Worm (Caenorhabditis elegans) whole organism, L3 larva: ENCODE results near the gene T10C6.16.

Experiments used
- R02D3.7 ChIP-seq: fragments of 150-350 bp; optimal IDR thresholded peaks from 2 replicates; lab custom pipeline; 2014; ENCODE audit warnings: missing biosample characterization, missing genetic modification characterization
- ZK546.5 ChIP-seq: sonication (generic microtip); optimal IDR thresholded peaks from 2 replicates; lab custom pipeline; 2017; ENCODE audit warnings: missing biosample characterization, missing genetic modification characterization
- ama-1 ChIP-seq: fragments of 150-350 bp; optimal IDR thresholded peaks from 2 replicates; lab custom pipeline; 2018
- ceh-16 ChIP-seq: sonication (generic microtip); optimal IDR thresholded peaks from 2 replicates; lab custom pipeline; 2017; ENCODE audit warnings: missing biosample characterization, missing genetic modification characterization
- ceh-28 ChIP-seq: fragments of 150-350 bp; optimal IDR thresholded peaks from 2 replicates; lab custom pipeline; 2014; ENCODE audit warnings: missing biosample characterization, missing genetic modification reagents, missing genetic modification characterization
- ceh-9 ChIP-seq: sonication (generic microtip); optimal IDR thresholded peaks from 2 replicates; lab custom pipeline; 2018; ENCODE audit warnings: missing biosample characterization, missing genetic modification characterization
- daf-12 ChIP-seq: fragments of 150-350 bp; optimal IDR thresholded peaks from 2 replicates; lab custom pipeline; 2014; ENCODE audit warnings: missing biosample characterization, missing genetic modification reagents, missing genetic modification characterization
- egl-27 ChIP-seq: sonication (generic microtip); optimal IDR thresholded peaks from 4 replicates; lab custom pipeline; 2017; ENCODE audit warnings: missing biosample characterization, missing genetic modification reagents, missing genetic modification characterization
- elt-1 ChIP-seq: fragments of 150-350 bp; optimal IDR thresholded peaks from 2 replicates; lab custom pipeline; 2014; ENCODE audit warnings: missing biosample characterization, missing genetic modification characterization
- elt-2 ChIP-seq: sonication (generic microtip); optimal IDR thresholded peaks from 2 replicates; lab custom pipeline; 2016; ENCODE audit warnings: missing genetic modification reagents, mild to moderate bottlenecking, missing genetic modification characterization, missing compliant biosample characterization
- fkh-2 ChIP-seq: fragments of 150-350 bp; optimal IDR thresholded peaks from 2 replicates; lab custom pipeline; 2014; ENCODE audit warnings: missing biosample characterization, missing genetic modification reagents, missing genetic modification characterization
- hmg-11 ChIP-seq: sonication (generic microtip); optimal IDR thresholded peaks from 2 replicates; lab custom pipeline; 2016; ENCODE audit warnings: missing genetic modification characterization, missing compliant biosample characterization
- jun-1 ChIP-seq: fragments of 150-350 bp; optimal IDR thresholded peaks from 2 replicates; lab custom pipeline; 2014; ENCODE audit warnings: missing biosample characterization, missing genetic modification reagents, missing genetic modification characterization
- mml-1 ChIP-seq: fragments of 150-350 bp; sonication (generic microtip); optimal IDR thresholded peaks from 3 replicates; lab custom pipeline; 2014; ENCODE audit warnings: missing biosample characterization, missing genetic modification characterization
- nfya-1 ChIP-seq: sonication (generic microtip); optimal IDR thresholded peaks from 2 replicates; lab custom pipeline; 2017; ENCODE audit warnings: missing genetic modification characterization, mild to moderate bottlenecking, missing compliant biosample characterization, antibody characterized with exemption, moderate library complexity; ENCODE audit not compliant: insufficient read depth
- nhr-12 ChIP-seq: fragments of 150-350 bp; optimal IDR thresholded peaks from 2 replicates; lab custom pipeline; 2014; ENCODE audit warnings: missing biosample characterization, missing genetic modification characterization
- nhr-237 ChIP-seq: fragments of 150-350 bp; optimal IDR thresholded peaks from 2 replicates; lab custom pipeline; 2014; ENCODE audit warnings: missing biosample characterization, missing genetic modification characterization
- nhr-43 ChIP-seq: sonication (generic microtip); optimal IDR thresholded peaks from 2 replicates; lab custom pipeline; 2016; ENCODE audit warnings: mild to moderate bottlenecking, missing genetic modification characterization, missing compliant biosample characterization; ENCODE audit not compliant: poor library complexity, severe bottlenecking
- nhr-67 ChIP-seq: fragments of 150-350 bp; optimal IDR thresholded peaks from 2 replicates; lab custom pipeline; 2014; ENCODE audit warnings: missing biosample characterization, missing genetic modification characterization
- nhr-76 ChIP-seq: fragments of 150-350 bp; sonication (generic microtip); optimal IDR thresholded peaks from 5 replicates; lab custom pipeline; 2014; ENCODE audit warnings: missing biosample characterization, missing genetic modification characterization
- pha-4 ChIP-seq: fragments of 150-350 bp; optimal IDR thresholded peaks from 2 replicates; lab custom pipeline; 2014; ENCODE audit warnings: missing biosample characterization, missing genetic modification reagents, missing genetic modification characterization
- pqm-1 ChIP-seq: fragments of 150-350 bp; optimal IDR thresholded peaks from 2 replicates; lab custom pipeline; 2017; ENCODE audit warnings: missing biosample characterization, missing genetic modification characterization, inconsistent platforms
- skn-1 ChIP-seq: fragments of 150-350 bp; optimal IDR thresholded peaks from 2 replicates; lab custom pipeline; 2014; ENCODE audit warnings: missing biosample characterization, missing genetic modification characterization
- snpc-4 ChIP-seq: fragments of 150-350 bp; optimal IDR thresholded peaks from 2 replicates; lab custom pipeline; 2014; ENCODE audit warnings: missing biosample characterization, missing genetic modification characterization
- tbx-2 ChIP-seq: sonication (generic microtip); optimal IDR thresholded peaks from 2 replicates; lab custom pipeline; 2016; ENCODE audit warnings: mild to moderate bottlenecking, missing genetic modification characterization, missing compliant biosample characterization
- unc-39 ChIP-seq: sonication (generic microtip); optimal IDR thresholded peaks from 4 replicates; lab custom pipeline; 2017; ENCODE audit warnings: missing biosample characterization, missing genetic modification characterization
- unc-62 ChIP-seq: fragments of 150-350 bp; sonication (generic microtip); optimal IDR thresholded peaks from 4 replicates; lab custom pipeline; 2014; ENCODE audit warnings: missing biosample characterization, missing genetic modification reagents, missing genetic modification characterization
- ztf-4 ChIP-seq: fragments of 150-350 bp; optimal IDR thresholded peaks from 2 replicates; lab custom pipeline; 2014; ENCODE audit warnings: missing biosample characterization, missing genetic modification characterization

The T10C6.16 gene

ce11 chrV:16032761-16033160, at the start of gene T10C6.16:
TSS of gene T10C6.16 (minus strand) at chrV:16033005.
- TF ChIP-seq ama-1 (lab: Kevin White, UChicago) = no peak

- peak; percentile 18 for TF ChIP-seq elt-2
- TF ChIP-seq fkh-2 (tag; lab: Kevin White, UChicago) = no peak
- TF ChIP-seq unc-62 = no peak
- no peak for TF ChIP-seq R02D3.7 (tag; lab: Kevin White, UChicago)
- peak; percentile 68 for TF ChIP-seq pqm-1 (tag; lab: Kevin White, UChicago)
- TF ChIP-seq pha-4 = peak; percentile 44
Measured at ce11 chrV:16080678-16081077, 47.9 kb upstream of the T10C6.16 start.

ce11 chrV:16080039-16080438, 47.2 kb upstream of the T10C6.16 start:
- TF ChIP-seq unc-39 (tag; lab: Kevin White, UChicago) (no peak), pqm-1 (tag; lab: Kevin White, UChicago) (peak; percentile 74), elt-2 (peak; percentile 84)

DNA sequence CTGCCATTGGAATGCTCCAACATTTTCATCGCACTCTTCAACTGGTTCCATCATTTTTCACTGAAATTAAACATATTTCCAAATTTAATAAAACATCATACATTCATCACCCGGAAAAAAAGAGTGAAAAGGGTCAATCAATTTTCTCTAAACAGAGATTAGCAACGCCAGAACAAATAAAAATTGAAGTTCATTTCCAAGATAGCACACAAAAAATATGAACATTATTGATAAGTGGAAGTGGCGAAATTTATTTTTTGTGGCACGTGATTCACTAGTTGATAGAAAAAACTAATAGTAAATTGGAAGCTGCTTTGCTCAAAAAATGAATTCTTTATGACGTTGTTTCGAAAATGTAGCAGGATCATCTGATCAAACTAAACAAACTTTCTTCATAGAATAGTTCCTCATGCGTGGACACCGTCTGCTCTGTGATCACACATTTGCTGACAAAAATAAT, 42.5 kb upstream of the T10C6.16 start, which contains the start of the genes F14H3.12 and srj-29:
TSS of gene F14H3.12 (minus strand) at position 74 of the 460 bp plus-strand sequence.
TSS of gene srj-29 (plus strand) at position 410 of the 460 bp plus-strand sequence.
- TF ChIP-seq elt-2 = peak; percentile 79
- no peak for TF ChIP-seq mml-1
- peak; percentile 47 for TF ChIP-seq pqm-1 (tag; lab: Kevin White, UChicago)

ce11 chrV:16073856-16074255, 41.1 kb upstream of the T10C6.16 start, which contains the start of gene srj-10:
TSS of gene srj-10 (minus strand) at chrV:16073956.
- TF ChIP-seq tbx-2 (tag; lab: Kevin White, UChicago) (no peak), egl-27 (tag; lab: Kevin White, UChicago) (no peak)

ce11 chrV:16071167-16071566, 38.4 kb upstream of the T10C6.16 start, which contains the start of gene nhr-176:
TSS of gene nhr-176 (plus strand) at chrV:16071325.
- TF ChIP-seq pqm-1 (tag; lab: Kevin White, UChicago) (peak; percentile 38), snpc-4 (tag; lab: Kevin White, UChicago) (no peak), tbx-2 (tag; lab: Kevin White, UChicago) (no peak), elt-2 (peak; percentile 55), egl-27 (tag; lab: Kevin White, UChicago) (no peak), nfya-1 (tag; lab: Kevin White, UChicago) (no peak), nhr-76 (tag; lab: Kevin White, UChicago) (no peak), ztf-4 (no peak), ceh-28 (no peak), ceh-16 (tag; lab: Kevin White, UChicago) (no peak), jun-1 (tag; lab: Kevin White, UChicago) (no peak), ZK546.5 (tag; lab: Kevin White, UChicago) (no peak), fkh-2 (tag; lab: Kevin White, UChicago) (no peak)

DNA sequence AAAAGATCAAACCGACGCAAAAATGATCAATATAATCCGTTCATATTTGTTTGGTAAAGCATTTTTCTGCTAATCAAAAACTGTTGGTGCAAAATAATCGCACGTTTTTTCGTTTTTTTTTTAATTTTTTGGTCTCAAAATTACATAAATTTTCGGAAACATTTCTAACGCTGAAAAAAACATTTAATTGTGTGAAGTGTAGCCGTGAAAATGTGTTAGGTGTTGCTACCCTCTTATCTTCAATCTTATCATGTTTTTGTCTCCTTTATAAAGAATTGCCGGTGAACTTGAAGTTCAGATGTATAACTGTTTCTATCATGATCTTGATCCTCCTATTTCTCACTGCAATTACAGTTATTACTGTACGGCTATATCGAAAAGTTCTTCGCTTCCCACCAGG, 36.1 kb upstream of the T10C6.16 start, which contains the start of gene cyp-35D1:
TSS of gene cyp-35D1 (plus strand) at position 301 of the 400 bp plus-strand sequence.
- TF ChIP-seq nhr-237 (tag; lab: Kevin White, UChicago) = no peak
- no peak for TF ChIP-seq ceh-16 (tag; lab: Kevin White, UChicago)
- no peak for TF ChIP-seq nhr-12 (tag; lab: Kevin White, UChicago)
- TF ChIP-seq hmg-11 (tag; lab: Kevin White, UChicago) = no peak
- TF ChIP-seq, all 47 proteins: peak for 0

ce11 chrV:16062788-16063187, 30.0 kb upstream of the T10C6.16 start, which contains the start of gene F14H3.14:
TSS of gene F14H3.14 (minus strand) at chrV:16062888.
- TF ChIP-seq elt-1 (tag; lab: Kevin White, UChicago) (no peak), nhr-43 (no peak), pqm-1 (tag; lab: Kevin White, UChicago) (no peak), skn-1 (no peak), ceh-16 (tag; lab: Kevin White, UChicago) (no peak), pha-4 (no peak), nhr-12 (tag; lab: Kevin White, UChicago) (no peak), snpc-4 (tag; lab: Kevin White, UChicago) (no peak), tbx-2 (tag; lab: Kevin White, UChicago) (no peak), nhr-237 (tag; lab: Kevin White, UChicago) (no peak), ZK546.5 (tag; lab: Kevin White, UChicago) (no peak), daf-12 (tag; lab: Kevin White, UChicago) (no peak), nhr-67 (no peak), ceh-9 (tag; lab: Kevin White, UChicago) (no peak)
